Worm (Caenorhabditis elegans) whole organism, L4/young adult: ENCODE results near the gene dyf-3.

Experiments
- W03F9.2 ChIP-seq: fragments of 150-350 bp; optimal IDR thresholded peaks from 2 replicates; lab custom pipeline; 2014; ENCODE audit warnings: missing biosample characterization, missing genetic modification characterization
- dao-5 ChIP-seq: sonication (generic microtip); optimal IDR thresholded peaks from 2 replicates; lab custom pipeline; 2016; ENCODE audit warnings: missing genotype, missing genetic modification characterization, moderate library complexity, missing compliant biosample characterization
- him-1 ChIP-seq: sonication (generic microtip); optimal IDR thresholded peaks from 2 replicates; lab custom pipeline; 2016; ENCODE audit warnings: missing genotype, missing genetic modification reagents, missing genetic modification characterization, missing compliant biosample characterization

DNA sequence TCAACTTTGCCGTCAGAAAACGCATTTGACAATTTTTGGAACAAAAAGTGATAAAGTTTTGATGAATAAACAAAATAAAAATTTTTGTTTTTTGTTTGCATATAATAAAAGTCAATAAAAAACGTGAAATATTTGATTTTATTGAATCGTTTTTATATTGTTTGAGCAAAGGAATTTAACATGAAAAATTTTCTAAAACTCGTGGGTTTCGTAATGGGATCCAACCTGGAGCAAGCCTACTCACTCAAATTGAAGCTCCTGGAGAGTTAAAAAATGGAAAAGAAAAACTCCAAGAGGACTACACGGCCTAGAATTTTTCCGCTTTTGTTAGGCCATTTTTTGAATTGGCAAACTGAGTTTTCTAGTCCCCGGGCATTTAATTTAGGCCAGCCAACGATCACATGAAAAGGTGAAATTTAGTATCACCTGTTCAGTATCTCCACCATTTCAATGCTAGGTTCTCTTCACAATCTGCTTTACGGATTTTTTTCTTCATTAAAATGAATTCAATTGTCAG, 29.5 kb upstream of the dyf-3 start, which contains the start of the genes C04C3.9 and srz-60:
- no peak for TF ChIP-seq dao-5 (tag; lab: Kevin White, UChicago)
- TF ChIP-seq W03F9.2 (tag; lab: Kevin White, UChicago), result no peak
- TF ChIP-seq him-1, result no peak
